Fruit fly (Drosophila melanogaster) whole organism, embryonic: Measurements from ENCODE around the gene CG9372.

Experiments used
- Abd-B ChIP-seq: fragments of 200-800 bp; sonication (Bioruptor generic); optimal IDR thresholded peaks from 2 replicates; lab custom pipeline; 2018; ENCODE audit warnings: missing biosample characterization, mild to moderate bottlenecking, missing genetic modification characterization, moderate library complexity
- Aef1 ChIP-seq: fragments of 200-800 bp; sonication (Bioruptor generic); IDR thresholded peaks from 3 replicates; pipeline ENCODE4 v1.3.6; 2022; ENCODE audit warnings: missing biosample characterization, missing genetic modification characterization
- Awh ChIP-seq: fragments of 200-800 bp; sonication (Bioruptor generic); IDR thresholded peaks from 2 replicates; pipeline ENCODE4, ENCODE4 v1.3.6; 2022; ENCODE audit warnings: missing biosample characterization, missing genetic modification characterization
- CG10321 ChIP-seq: fragments of 200-800 bp; sonication (Bioruptor generic); IDR thresholded peaks from 2 replicates; pipeline ENCODE4 v1.3.6; 2022; ENCODE audit warnings: missing biosample characterization, missing genetic modification characterization
- CG1233 ChIP-seq: fragments of 200-800 bp; sonication (Bioruptor generic); optimal IDR thresholded peaks from 4 replicates; lab custom pipeline; 2018; ENCODE audit warnings: missing biosample characterization, mild to moderate bottlenecking, missing genetic modification characterization
- CG13287 ChIP-seq: fragments of 200-800 bp; sonication (Bioruptor generic); IDR thresholded peaks from 2 replicates; pipeline ENCODE4 v1.3.6; 2022; ENCODE audit warnings: missing biosample characterization, missing genetic modification characterization; ENCODE audit not compliant: partially characterized antibody
- CG13424 ChIP-seq: fragments of 200-800 bp; sonication (Bioruptor generic); optimal IDR thresholded peaks from 2 replicates; lab custom pipeline; 2019; ENCODE audit warnings: missing biosample characterization, mild to moderate bottlenecking, missing genetic modification characterization, moderate library complexity
- CG14014 ChIP-seq: fragments of 200-800 bp; sonication (Bioruptor generic); IDR thresholded peaks from 2 replicates; pipeline ENCODE4 v1.3.6; 2022; ENCODE audit warnings: missing biosample characterization, missing genetic modification characterization
- CG15011 ChIP-seq: fragments of 200-800 bp; sonication (Bioruptor generic); optimal IDR thresholded peaks from 3 replicates; lab custom pipeline; 2018; ENCODE audit warnings: missing biosample characterization, mild to moderate bottlenecking, missing genetic modification characterization
- CG16863 ChIP-seq: fragments of 200-800 bp; sonication (Bioruptor generic); optimal IDR thresholded peaks from 3 replicates; lab custom pipeline; 2016; ENCODE audit warnings: missing biosample characterization, missing genetic modification characterization
- CG17385 ChIP-seq: fragments of 200-800 bp; sonication (Bioruptor generic); optimal IDR thresholded peaks from 3 replicates; lab custom pipeline; 2018; ENCODE audit warnings: missing biosample characterization, mild to moderate bottlenecking, missing genetic modification characterization
- CG17568 ChIP-seq: fragments of 200-800 bp; sonication (Bioruptor generic); optimal IDR thresholded peaks from 2 replicates; lab custom pipeline; 2018; ENCODE audit warnings: missing biosample characterization, mild to moderate bottlenecking, missing genetic modification characterization, moderate library complexity
- CG18262 ChIP-seq: fragments of 200-800 bp; optimal IDR thresholded peaks from 3 replicates; lab custom pipeline; 2019; ENCODE audit warnings: missing biosample characterization, mild to moderate bottlenecking, missing genetic modification characterization, moderate library complexity
- CG2678 ChIP-seq: fragments of 200-800 bp; sonication (Bioruptor generic); optimal IDR thresholded peaks from 3 replicates; lab custom pipeline; 2019; ENCODE audit warnings: missing biosample characterization, mild to moderate bottlenecking, missing genetic modification characterization, moderate library complexity
- CG2712 ChIP-seq: fragments of 200-800 bp; optimal IDR thresholded peaks from 3 replicates; lab custom pipeline; 2019; ENCODE audit warnings: missing biosample characterization, mild to moderate bottlenecking, missing genetic modification characterization, moderate library complexity
- CG31365 ChIP-seq: fragments of 200-800 bp; sonication (Bioruptor generic); optimal IDR thresholded peaks from 2 replicates; lab custom pipeline; 2018; ENCODE audit warnings: missing biosample characterization, mild to moderate bottlenecking, missing genetic modification characterization
- CG3281 ChIP-seq: fragments of 200-800 bp; sonication (Bioruptor generic); optimal IDR thresholded peaks from 3 replicates; lab custom pipeline; 2017; ENCODE audit warnings: missing biosample characterization, mild to moderate bottlenecking, missing genetic modification characterization
- CG5180 ChIP-seq: fragments of 200-800 bp; sonication (Bioruptor generic); optimal IDR thresholded peaks from 3 replicates; lab custom pipeline; 2017; ENCODE audit warnings: missing biosample characterization, missing genetic modification characterization, mild to moderate bottlenecking, moderate library complexity, missing genetic modification reagents
- CG6254 ChIP-seq: fragments of 200-800 bp; sonication (Bioruptor generic); optimal IDR thresholded peaks from 3 replicates; lab custom pipeline; 2017; ENCODE audit warnings: mild to moderate bottlenecking, missing biosample characterization, missing genetic modification reagents, missing genetic modification characterization
- CG6854 ChIP-seq: fragments of 200-800 bp; sonication (Bioruptor generic); optimal IDR thresholded peaks from 3 replicates; lab custom pipeline; 2017; ENCODE audit warnings: missing biosample characterization, mild to moderate bottlenecking, missing genetic modification characterization
- CG7556 ChIP-seq: fragments of 200-800 bp; sonication (Bioruptor generic); optimal IDR thresholded peaks from 2 replicates; lab custom pipeline; 2017; ENCODE audit warnings: missing biosample characterization, mild to moderate bottlenecking, missing genetic modification characterization
- CG7928 ChIP-seq: fragments of 200-800 bp; sonication (Bioruptor generic); optimal IDR thresholded peaks from 2 replicates; lab custom pipeline; 2017; ENCODE audit warnings: missing biosample characterization, mild to moderate bottlenecking, missing genetic modification characterization
- D19A ChIP-seq: fragments of 200-800 bp; optimal IDR thresholded peaks from 3 replicates; lab custom pipeline; 2019; ENCODE audit warnings: missing biosample characterization, mild to moderate bottlenecking, missing genetic modification characterization, moderate library complexity
- HHEX ChIP-seq: fragments of 200-800 bp; sonication (Bioruptor generic); optimal IDR thresholded peaks from 3 replicates; lab custom pipeline; 2017; ENCODE audit warnings: missing biosample characterization, mild to moderate bottlenecking, missing genetic modification characterization, missing genetic modification reagents
- HLH3B ChIP-seq: fragments of 200-800 bp; sonication (Bioruptor generic); IDR thresholded peaks from 2 replicates; pipeline ENCODE4 v1.3.6; 2022; ENCODE audit warnings: missing biosample characterization, missing genetic modification characterization
- Hsf ChIP-seq: fragments of 200-800 bp; sonication (Bioruptor generic); optimal IDR thresholded peaks from 3 replicates; lab custom pipeline; 2016; ENCODE audit warnings: missing biosample characterization, missing genetic modification characterization
- Rx ChIP-seq: fragments of 200-800 bp; sonication (Bioruptor generic); IDR thresholded peaks from 2 replicates; pipeline ENCODE4 v1.3.6; 2022; ENCODE audit warnings: missing biosample characterization, missing genetic modification characterization
- Vsx1 ChIP-seq: fragments of 200-800 bp; sonication (Bioruptor generic); optimal IDR thresholded peaks from 2 replicates; lab custom pipeline; 2017; ENCODE audit warnings: missing biosample characterization, mild to moderate bottlenecking, missing genetic modification characterization, missing genetic modification reagents
- ac ChIP-seq: fragments of 200-800 bp; sonication (Bioruptor generic); optimal IDR thresholded peaks from 3 replicates; lab custom pipeline; 2017; ENCODE audit warnings: missing biosample characterization, mild to moderate bottlenecking, missing genetic modification characterization
- az2 ChIP-seq: fragments of 200-800 bp; sonication (Bioruptor generic); optimal IDR thresholded peaks from 3 replicates; lab custom pipeline; 2016; ENCODE audit warnings: missing biosample characterization, missing genetic modification characterization
- bab2 ChIP-seq: fragments of 200-800 bp; sonication (Bioruptor generic); optimal IDR thresholded peaks from 2 replicates; lab custom pipeline; 2016; ENCODE audit warnings: missing biosample characterization, missing genetic modification characterization
- bsh ChIP-seq, 2 experiments: fragments of 200-800 bp; sonication (Bioruptor generic); optimal IDR thresholded peaks; 2 replicates each; lab custom pipeline; 2017 to 2018; ENCODE audit warnings: mild to moderate bottlenecking in 2 of 2, missing biosample characterization in 2 of 2, missing genetic modification characterization in 2 of 2, moderate library complexity in 1 of 2
- dan ChIP-seq: fragments of 200-800 bp; sonication (Bioruptor generic); IDR thresholded peaks from 2 replicates; pipeline ENCODE4 v1.3.6; 2022; ENCODE audit warnings: missing biosample characterization, missing genetic modification characterization
- gcm ChIP-seq: fragments of 200-800 bp; sonication (Bioruptor generic); optimal IDR thresholded peaks from 2 replicates; lab custom pipeline; 2019; ENCODE audit warnings: missing biosample characterization, mild to moderate bottlenecking, missing genetic modification characterization, moderate library complexity
- h ChIP-seq: fragments of >200 bp; optimal IDR thresholded peaks from 2 replicates; lab custom pipeline; 2017
- ham ChIP-seq: fragments of 200-800 bp; sonication (Bioruptor generic); IDR thresholded peaks from 2 replicates; pipeline ENCODE4 v1.3.6; 2022; ENCODE audit warnings: missing biosample characterization, missing genetic modification characterization
- hkb ChIP-seq, 2 experiments: fragments of 200-800 bp in 1 of 2; fragments of >200 bp in 1 of 2; sonication (Bioruptor generic) in 1 of 2; IDR thresholded peaks in 1 of 2; optimal IDR thresholded peaks in 1 of 2; 2 replicates each; pipeline versions ENCODE4 v1.3.6 to Lab custom; 2017 to 2022; ENCODE audit warnings: missing biosample characterization in 1 of 2, missing genetic modification characterization in 1 of 2
- inv ChIP-seq: fragments of 200-800 bp; sonication (Bioruptor generic); IDR thresholded peaks from 2 replicates; pipeline ENCODE4 v1.3.6; 2022; ENCODE audit warnings: missing biosample characterization, missing genetic modification characterization; ENCODE audit not compliant: partially characterized antibody
- lab ChIP-seq: fragments of 200-800 bp; sonication (Bioruptor generic); optimal IDR thresholded peaks from 3 replicates; lab custom pipeline; 2017; ENCODE audit warnings: missing biosample characterization, missing genetic modification characterization, mild to moderate bottlenecking, moderate library complexity, missing genetic modification reagents
- luna ChIP-seq: fragments of 200-800 bp; sonication (Bioruptor generic); optimal IDR thresholded peaks from 2 replicates; lab custom pipeline; 2016; ENCODE audit warnings: missing biosample characterization, missing genetic modification characterization
- nmo ChIP-seq: fragments of 200-800 bp; sonication (Bioruptor generic); optimal IDR thresholded peaks from 2 replicates; lab custom pipeline; 2018; ENCODE audit warnings: missing biosample characterization, mild to moderate bottlenecking, missing genetic modification characterization, moderate library complexity
- p53 ChIP-seq: fragments of 200-800 bp; sonication (Bioruptor generic); optimal IDR thresholded peaks from 2 replicates; lab custom pipeline; 2016; ENCODE audit warnings: missing biosample characterization, missing genetic modification characterization
- peb ChIP-seq: fragments of 200-800 bp; sonication (Bioruptor generic); IDR thresholded peaks from 2 replicates; pipeline ENCODE4 v1.3.6; 2022; ENCODE audit warnings: missing biosample characterization, missing genetic modification characterization
- pnt ChIP-seq: fragments of 200-800 bp; sonication (Bioruptor generic); optimal IDR thresholded peaks from 3 replicates; lab custom pipeline; 2016; ENCODE audit warnings: missing biosample characterization, missing genetic modification characterization
- pum ChIP-seq: fragments of 200-800 bp; sonication (Bioruptor generic); optimal IDR thresholded peaks from 2 replicates; lab custom pipeline; 2016; ENCODE audit warnings: missing biosample characterization, missing genetic modification characterization
- ranshi ChIP-seq: fragments of 200-800 bp; sonication (Bioruptor generic); IDR thresholded peaks from 2 replicates; pipeline ENCODE4 v1.3.6; 2022; ENCODE audit warnings: missing biosample characterization, missing genetic modification characterization
- sens ChIP-seq: fragments of 200-800 bp; sonication (Bioruptor generic); peaks from one replicate; lab custom pipeline; 2016; ENCODE audit warnings: missing biosample characterization, missing genetic modification characterization
- slbo ChIP-seq: fragments of 200-800 bp; sonication (Bioruptor generic); IDR thresholded peaks from 2 replicates; pipeline ENCODE4 v1.3.6; 2022; ENCODE audit warnings: missing biosample characterization, missing genetic modification characterization
- ssp ChIP-seq: fragments of 200-800 bp; sonication (Bioruptor generic); IDR thresholded peaks from 2 replicates; pipeline ENCODE4 v1.3.6; 2022; ENCODE audit warnings: missing biosample characterization, missing genetic modification characterization
- vvl ChIP-seq: fragments of 200-800 bp; sonication (Bioruptor generic); IDR thresholded peaks from 2 replicates; pipeline ENCODE4 v1.3.6; 2022; ENCODE audit warnings: missing biosample characterization, missing genetic modification characterization

CG9372 gene

dm6 chr3L:19655923-19656322 lies 49.9 kb downstream of the CG9372 start (continued):
- TF ChIP-seq hkb (optimal IDR thresholded peaks at IDR 0.05; lab: Kevin White, UChicago) (no peak), hkb (GFP tag; IDR thresholded peaks at IDR 0.05; lab: Robert Waterston, UW) (peak; percentile 53; the same call in 1 of the 2 replicates), gcm (GFP tag; lab: Kevin White, UChicago) (peak; percentile 58), luna (GFP tag; lab: Kevin White, UChicago) (no peak), peb (GFP tag; lab: Robert Waterston, UW) (peak; percentile 27; the same call in 1 of the 2 replicates), slbo (GFP tag; lab: Robert Waterston, UW) (0 out of 2 replicates have a peak, but pooled peaks have one; percentile 36), CG18262 (tag; lab: Kevin White, UChicago) (peak; percentile 75), CG14014 (GFP tag; lab: Robert Waterston, UW) (0 out of 2 replicates have a peak, but pooled peaks have one; percentile 48), CG2712 (tag; lab: Kevin White, UChicago) (peak; percentile 77), CG16863 (no peak), dan (no peak), Abd-B (GFP tag; lab: Kevin White, UChicago) (peak; percentile 25), CG6854 (GFP tag; lab: Kevin White, UChicago) (no peak), Rx (GFP tag; lab: Robert Waterston, UW) (0 out of 2 replicates have a peak, but pooled peaks have one; percentile 15), CG7928 (GFP tag; lab: Kevin White, UChicago) (no peak), D19A (tag; lab: Kevin White, UChicago) (peak; percentile 55), ac (GFP tag; lab: Kevin White, UChicago) (peak; percentile 14), HLH3B (peak; percentile 72), pnt (peak; percentile 2), Awh (peak; percentile 52; the same call in 1 of the 2 replicates), CG2678 (tag; lab: Kevin White, UChicago) (peak; percentile 72), nmo (GFP tag; lab: Kevin White, UChicago) (peak; percentile 59), CG13424 (tag; lab: Kevin White, UChicago) (peak; percentile 65), bab2 (GFP tag; lab: Kevin White, UChicago) (peak; percentile 46), inv (GFP tag; lab: Robert Waterston, UW) (no peak), p53 (no peak), ham (GFP tag; lab: Robert Waterston, UW) (no peak), CG3281 (GFP tag; lab: Kevin White, UChicago) (peak; percentile 51), CG13287 (GFP tag; lab: Robert Waterston, UW) (no peak), Aef1 (GFP tag; lab: Robert Waterston, UW) (0 out of 3 replicates have a peak, but pooled peaks have one; percentile 12), CG7556 (GFP tag; lab: Kevin White, UChicago) (peak; percentile 63), CG10321 (GFP tag; lab: Robert Waterston, UW) (no peak), Vsx1 (peak; percentile 32), ranshi (GFP tag; lab: Robert Waterston, UW) (peak; percentile 12; the same call in 1 of the 2 replicates), CG6254 (GFP tag; lab: Kevin White, UChicago) (peak; percentile 27), sens (GFP tag; lab: Kevin White, UChicago) (peak; percentile 91), CG17385 (GFP tag; lab: Kevin White, UChicago) (peak; percentile 38), HHEX (GFP tag; lab: Kevin White, UChicago) (peak; percentile 51), CG17568 (peak; percentile 44), h (lab: Kevin White, UChicago) (no peak), az2 (GFP tag; lab: Kevin White, UChicago) (peak; percentile 44), ssp (GFP tag; lab: Robert Waterston, UW) (0 out of 2 replicates have a peak, but pooled peaks have one; percentile 21), lab (GFP tag; lab: Kevin White, UChicago) (peak; percentile 49), Hsf (peak; percentile 34), CG15011 (peak; percentile 3), CG31365 (tag; lab: Kevin White, UChicago) (peak; percentile 5), pum (GFP tag; lab: Kevin White, UChicago) (peak; percentile 26), bsh (GFP tag; optimal IDR thresholded peaks at IDR 0.05; lab: Kevin White, UChicago) (peak in 1 of 2 experiments; percentile 70), CG5180 (peak; percentile 56), vvl (GFP tag; lab: Robert Waterston, UW) (peak; percentile 80), CG1233 (GFP tag; lab: Kevin White, UChicago) (peak; percentile 53)
